Fruit fly (Drosophila melanogaster) whole organism, embryonic: ENCODE data around the gene CAHbeta.
A peak's percentile ranks its signal among the peaks of the same experiment; 100 is the strongest.

ENCODE experiments used
- Adf1 ChIP-seq: fragments of 200-800 bp; sonication (Bioruptor generic); IDR thresholded peaks from 2 replicates; pipeline ENCODE4 v1.3.6; 2022; ENCODE audit warnings: missing biosample characterization, missing genetic modification characterization
- CG10654 ChIP-seq: fragments of 200-800 bp; sonication (Bioruptor generic); optimal IDR thresholded peaks from 2 replicates; lab custom pipeline; 2016; ENCODE audit warnings: missing biosample characterization, missing genetic modification characterization
- CG12391 ChIP-seq: fragments of 200-800 bp; sonication (Bioruptor generic); optimal IDR thresholded peaks from 3 replicates; lab custom pipeline; 2018; ENCODE audit warnings: missing biosample characterization, mild to moderate bottlenecking, missing genetic modification characterization, moderate library complexity
- CG13894 ChIP-seq: fragments of 200-800 bp; sonication (Bioruptor generic); optimal IDR thresholded peaks from 3 replicates; lab custom pipeline; 2018; ENCODE audit warnings: missing biosample characterization, mild to moderate bottlenecking, missing genetic modification characterization, moderate library complexity
- CG1647 ChIP-seq: fragments of 200-800 bp; sonication (Bioruptor generic); optimal IDR thresholded peaks from 3 replicates; lab custom pipeline; 2016; ENCODE audit warnings: missing biosample characterization, missing genetic modification characterization
- CG16863 ChIP-seq: fragments of 200-800 bp; sonication (Bioruptor generic); optimal IDR thresholded peaks from 3 replicates; lab custom pipeline; 2016; ENCODE audit warnings: missing biosample characterization, missing genetic modification characterization
- CG17361 ChIP-seq: fragments of 200-800 bp; sonication (Bioruptor generic); IDR thresholded peaks from 3 replicates; pipeline ENCODE4 v1.3.6; 2022; ENCODE audit warnings: missing biosample characterization, missing genetic modification characterization
- CG1792 ChIP-seq: fragments of 200-800 bp; sonication (Bioruptor generic); optimal IDR thresholded peaks from 2 replicates; lab custom pipeline; 2016; ENCODE audit warnings: missing biosample characterization, missing genetic modification characterization
- CG18011 ChIP-seq: fragments of 200-800 bp; sonication (Bioruptor generic); optimal IDR thresholded peaks from 2 replicates; lab custom pipeline; 2017; ENCODE audit warnings: missing biosample characterization, missing genetic modification characterization, mild to moderate bottlenecking, moderate library complexity, missing genotype
- CG18764 ChIP-seq: fragments of 200-800 bp; sonication (Bioruptor generic); optimal IDR thresholded peaks from 3 replicates; lab custom pipeline; 2016; ENCODE audit warnings: missing biosample characterization, missing genetic modification characterization
- CG2120 ChIP-seq: fragments of 200-800 bp; sonication (Bioruptor generic); optimal IDR thresholded peaks from 3 replicates; lab custom pipeline; 2016; ENCODE audit warnings: missing biosample characterization, missing genetic modification characterization
- CG30020 ChIP-seq: fragments of 200-800 bp; optimal IDR thresholded peaks from 2 replicates; lab custom pipeline; 2019; ENCODE audit warnings: missing biosample characterization, mild to moderate bottlenecking, missing genetic modification characterization, moderate library complexity
- CG32532 ChIP-seq: fragments of 200-800 bp; sonication (Bioruptor generic); IDR thresholded peaks from 2 replicates; pipeline ENCODE4 v1.3.6; 2022; ENCODE audit warnings: missing biosample characterization, missing genetic modification characterization
- CG3995 ChIP-seq: fragments of 200-800 bp; sonication (Bioruptor generic); optimal IDR thresholded peaks from 3 replicates; lab custom pipeline; 2016; ENCODE audit warnings: missing biosample characterization, missing genetic modification characterization
- CG4328 ChIP-seq: fragments of 200-800 bp; sonication (Bioruptor generic); optimal IDR thresholded peaks from 3 replicates; lab custom pipeline; 2017; ENCODE audit warnings: missing biosample characterization, missing genetic modification reagents, missing genetic modification characterization
- CG6854 ChIP-seq: fragments of 200-800 bp; sonication (Bioruptor generic); optimal IDR thresholded peaks from 3 replicates; lab custom pipeline; 2017; ENCODE audit warnings: missing biosample characterization, mild to moderate bottlenecking, missing genetic modification characterization
- CG7556 ChIP-seq: fragments of 200-800 bp; sonication (Bioruptor generic); optimal IDR thresholded peaks from 2 replicates; lab custom pipeline; 2017; ENCODE audit warnings: missing biosample characterization, mild to moderate bottlenecking, missing genetic modification characterization
- CG7786 ChIP-seq: fragments of 200-800 bp; sonication (Bioruptor generic); optimal IDR thresholded peaks from 2 replicates; lab custom pipeline; 2016; ENCODE audit warnings: missing biosample characterization, missing genetic modification characterization
- CG7839 ChIP-seq: fragments of 200-800 bp; sonication (Bioruptor generic); optimal IDR thresholded peaks from 3 replicates; lab custom pipeline; 2018; ENCODE audit warnings: missing biosample characterization, mild to moderate bottlenecking, missing genetic modification characterization, moderate library complexity
- CG8944 ChIP-seq: fragments of 200-800 bp; sonication (Bioruptor generic); optimal IDR thresholded peaks from 3 replicates; lab custom pipeline; 2016; ENCODE audit warnings: missing biosample characterization, missing genetic modification characterization
- CG9817 ChIP-seq: fragments of 200-800 bp; sonication (Bioruptor generic); optimal IDR thresholded peaks from 2 replicates; lab custom pipeline; 2018; ENCODE audit warnings: missing biosample characterization, mild to moderate bottlenecking, missing genetic modification characterization, moderate library complexity
- CTCF ChIP-seq: fragments of 200-800 bp; sonication (Bioruptor generic); optimal IDR thresholded peaks from 2 replicates; lab custom pipeline; 2017; ENCODE audit warnings: missing biosample characterization, mild to moderate bottlenecking, missing genetic modification characterization, moderate library complexity
- Dad ChIP-seq: fragments of 200-800 bp; sonication (Bioruptor generic); optimal IDR thresholded peaks from 3 replicates; lab custom pipeline; 2016; ENCODE audit warnings: missing biosample characterization, missing genetic modification characterization
- Ets97D ChIP-seq: fragments of 200-800 bp; sonication (Bioruptor generic); optimal IDR thresholded peaks from 3 replicates; lab custom pipeline; 2016; ENCODE audit warnings: missing biosample characterization, missing genetic modification characterization
- Fer1 ChIP-seq: fragments of 200-800 bp; sonication (Bioruptor generic); optimal IDR thresholded peaks from 2 replicates; lab custom pipeline; 2017; ENCODE audit warnings: missing biosample characterization, mild to moderate bottlenecking, missing genetic modification characterization
- Mad ChIP-seq: fragments of 200-800 bp; sonication (Bioruptor generic); optimal IDR thresholded peaks from 2 replicates; lab custom pipeline; 2016; ENCODE audit warnings: missing biosample characterization, missing genetic modification characterization
- Myb ChIP-seq: fragments of 200-800 bp; sonication (Bioruptor generic); optimal IDR thresholded peaks from 2 replicates; lab custom pipeline; 2016; ENCODE audit warnings: missing biosample characterization, missing genetic modification characterization
- Nf-YB ChIP-seq: fragments of 200-800 bp; sonication (Bioruptor generic); optimal IDR thresholded peaks from 3 replicates; lab custom pipeline; 2019; ENCODE audit warnings: missing biosample characterization, mild to moderate bottlenecking, missing genetic modification characterization, moderate library complexity
- NfI ChIP-seq: fragments of 200-800 bp; sonication (Bioruptor generic); optimal IDR thresholded peaks from 3 replicates; lab custom pipeline; 2018; ENCODE audit warnings: missing biosample characterization, mild to moderate bottlenecking, missing genetic modification characterization, moderate library complexity
- Poxn ChIP-seq: fragments of 200-800 bp; sonication (Bioruptor generic); IDR thresholded peaks from 2 replicates; pipeline ENCODE4 v1.3.6; 2022; ENCODE audit warnings: missing biosample characterization, missing genetic modification characterization
- Tbp ChIP-seq: fragments of >200 bp; optimal IDR thresholded peaks from 2 replicates; lab custom pipeline; 2018; ENCODE audit warnings: missing biosample characterization, missing genetic modification characterization
- YL-1 ChIP-seq: fragments of 200-800 bp; sonication (Bioruptor generic); optimal IDR thresholded peaks from 3 replicates; lab custom pipeline; 2017; ENCODE audit warnings: missing biosample characterization, mild to moderate bottlenecking, missing genetic modification characterization
- caup ChIP-seq: fragments of 200-800 bp; sonication (Bioruptor generic); optimal IDR thresholded peaks from 3 replicates; lab custom pipeline; 2017; ENCODE audit warnings: missing biosample characterization, mild to moderate bottlenecking, missing genetic modification characterization, moderate library complexity; ENCODE audit not compliant: severe bottlenecking
- ci ChIP-seq: fragments of 200-800 bp; sonication (Bioruptor generic); IDR thresholded peaks from 3 replicates; pipeline ENCODE4 v1.3.6; 2022; ENCODE audit warnings: missing biosample characterization, missing genetic modification characterization
- crc ChIP-seq: fragments of 200-800 bp; sonication (Bioruptor generic); optimal IDR thresholded peaks from 2 replicates; lab custom pipeline; 2016; ENCODE audit warnings: missing biosample characterization, missing genetic modification characterization
- crp ChIP-seq, 2 experiments: fragments of 200-800 bp; sonication (Bioruptor generic); optimal IDR thresholded peaks; 2 replicates in 1 of 2; 3 replicates in 1 of 2; lab custom pipeline; 2017; ENCODE audit warnings: missing biosample characterization in 2 of 2, missing genetic modification characterization in 2 of 2, mild to moderate bottlenecking in 1 of 2, moderate library complexity in 1 of 2
- dan ChIP-seq: fragments of 200-800 bp; sonication (Bioruptor generic); IDR thresholded peaks from 2 replicates; pipeline ENCODE4 v1.3.6; 2022; ENCODE audit warnings: missing biosample characterization, missing genetic modification characterization
- disco-r ChIP-seq: fragments of 200-800 bp; sonication (Bioruptor generic); optimal IDR thresholded peaks from 2 replicates; lab custom pipeline; 2016; ENCODE audit warnings: missing biosample characterization, missing genetic modification characterization
- dysf ChIP-seq: fragments of 200-800 bp; sonication (Bioruptor generic); IDR thresholded peaks from 3 replicates; pipeline ENCODE4 v1.3.6; 2022; ENCODE audit warnings: missing biosample characterization, missing genetic modification characterization
- fru ChIP-seq: fragments of >200 bp; optimal IDR thresholded peaks from 2 replicates; lab custom pipeline; 2017
- gce ChIP-seq: fragments of 200-800 bp; sonication (Bioruptor generic); IDR thresholded peaks from 3 replicates; pipeline ENCODE4 v1.3.6; 2022; ENCODE audit warnings: missing biosample characterization, missing genetic modification characterization
- her ChIP-seq: fragments of 200-800 bp; sonication (Bioruptor generic); optimal IDR thresholded peaks from 2 replicates; lab custom pipeline; 2016; ENCODE audit warnings: missing biosample characterization, missing genetic modification characterization
- mam ChIP-seq: fragments of 200-800 bp; sonication (Bioruptor generic); optimal IDR thresholded peaks from 3 replicates; lab custom pipeline; 2016; ENCODE audit warnings: missing biosample characterization, missing genetic modification characterization
- nmo ChIP-seq: fragments of 200-800 bp; sonication (Bioruptor generic); optimal IDR thresholded peaks from 2 replicates; lab custom pipeline; 2018; ENCODE audit warnings: missing biosample characterization, mild to moderate bottlenecking, missing genetic modification characterization, moderate library complexity
- org-1 ChIP-seq: fragments of 200-800 bp; sonication (Bioruptor generic); optimal IDR thresholded peaks from 2 replicates; lab custom pipeline; 2017; ENCODE audit warnings: missing biosample characterization, missing genetic modification characterization
- pb ChIP-seq: fragments of 200-800 bp; sonication (Bioruptor generic); optimal IDR thresholded peaks from 3 replicates; lab custom pipeline; 2016; ENCODE audit warnings: missing biosample characterization, missing genetic modification characterization
- peb ChIP-seq: fragments of 200-800 bp; sonication (Bioruptor generic); IDR thresholded peaks from 2 replicates; pipeline ENCODE4 v1.3.6; 2022; ENCODE audit warnings: missing biosample characterization, missing genetic modification characterization
- ranshi ChIP-seq: fragments of 200-800 bp; sonication (Bioruptor generic); IDR thresholded peaks from 2 replicates; pipeline ENCODE4 v1.3.6; 2022; ENCODE audit warnings: missing biosample characterization, missing genetic modification characterization
- row ChIP-seq: fragments of 200-800 bp; sonication (Bioruptor generic); IDR thresholded peaks from 3 replicates; pipeline ENCODE4 v1.3.6; 2022; ENCODE audit warnings: missing biosample characterization, missing genetic modification characterization
- sob ChIP-seq: fragments of 200-800 bp; sonication (Bioruptor generic); IDR thresholded peaks from 2 replicates; pipeline ENCODE4 v1.3.6; 2022; ENCODE audit warnings: missing biosample characterization, missing genetic modification characterization
- vvl ChIP-seq: fragments of 200-800 bp; sonication (Bioruptor generic); IDR thresholded peaks from 2 replicates; pipeline ENCODE4 v1.3.6; 2022; ENCODE audit warnings: missing biosample characterization, missing genetic modification characterization

The CAHbeta gene

DNA sequence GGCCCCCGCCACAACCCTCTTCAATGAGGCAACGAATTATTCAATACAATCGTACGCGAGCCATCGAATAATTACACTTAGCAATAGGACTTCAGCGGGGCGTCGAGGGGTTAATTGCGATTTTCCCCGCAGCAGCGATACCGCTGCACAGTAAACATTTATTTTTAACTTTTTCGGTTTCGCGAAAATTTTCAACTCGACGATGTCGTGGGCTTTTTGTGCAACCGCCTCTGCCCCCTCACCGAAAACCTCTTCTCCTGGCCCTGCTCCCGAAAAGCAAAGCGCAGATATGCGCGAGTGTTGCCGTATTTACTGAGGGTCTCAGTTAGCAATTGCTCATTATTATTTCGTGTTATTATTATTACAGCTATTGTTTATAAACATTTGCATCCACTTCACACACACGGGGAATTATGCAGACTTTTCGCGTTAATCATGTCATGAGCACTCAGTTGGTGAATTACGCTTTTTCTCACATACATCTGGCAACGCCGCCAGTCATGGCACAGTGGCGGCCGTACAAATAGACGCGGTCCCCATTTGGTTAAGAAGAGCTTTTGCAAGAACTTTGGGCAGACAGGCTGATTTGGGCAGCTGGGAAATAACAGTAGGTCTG, 33.2 kb downstream of the CAHbeta start (continued):
- TF ChIP-seq Tbp (GFP tag; lab: Kevin White, UChicago) (no peak), crc (GFP tag; lab: Kevin White, UChicago) (peak; percentile 34), Myb (GFP tag; lab: Kevin White, UChicago) (peak; percentile 55), ranshi (GFP tag; lab: Robert Waterston, UW) (peak; percentile 29; the same call in 1 of the 2 replicates), CG2120 (GFP tag; lab: Kevin White, UChicago) (peak; percentile 73), ci (peak; percentile 72), CG7839 (tag; lab: Kevin White, UChicago) (no peak), fru (lab: Kevin White, UChicago) (no peak), CG4328 (GFP tag; lab: Kevin White, UChicago) (peak; percentile 12), YL-1 (GFP tag; lab: Kevin White, UChicago) (peak; percentile 89), sob (GFP tag; lab: Robert Waterston, UW) (peak; percentile 31; the same call in 1 of the 2 replicates), CG17361 (GFP tag; lab: Robert Waterston, UW) (peak; percentile 26; the same call in 1 of the 3 replicates), CG7786 (GFP tag; lab: Kevin White, UChicago) (peak; percentile 65), dan (GFP tag; lab: Robert Waterston, UW) (no peak), caup (GFP tag; lab: Kevin White, UChicago) (peak; percentile 31), CG18011 (GFP tag; lab: Kevin White, UChicago) (peak; percentile 21), pb (peak; percentile 63), CG1792 (GFP tag; lab: Kevin White, UChicago) (peak; percentile 18), CG3995 (GFP tag; lab: Kevin White, UChicago) (peak; percentile 33), CG8944 (peak; percentile 47), nmo (GFP tag; lab: Kevin White, UChicago) (peak; percentile 45), mam (peak; percentile 61), gce (GFP tag; lab: Robert Waterston, UW) (no peak), CG16863 (GFP tag; lab: Kevin White, UChicago) (peak; percentile 38), crp (GFP tag; optimal IDR thresholded peaks at IDR 0.05; lab: Kevin White, UChicago) (peak in 1 of 2 experiments; percentile 46), Adf1 (peak; percentile 42; the same call in 1 of the 2 replicates), CG32532 (peak; percentile 34; the same call in 1 of the 2 replicates), Mad (GFP tag; lab: Kevin White, UChicago) (peak; percentile 66), row (GFP tag; lab: Robert Waterston, UW) (peak; percentile 56), her (peak; percentile 19), Ets97D (GFP tag; lab: Kevin White, UChicago) (peak; percentile 45), NfI (GFP tag; lab: Kevin White, UChicago) (peak; percentile 44), CG9817 (tag; lab: Kevin White, UChicago) (peak; percentile 28), CTCF (GFP tag; lab: Kevin White, UChicago) (peak; percentile 49), peb (GFP tag; lab: Robert Waterston, UW) (0 out of 2 replicates have a peak, but pooled peaks have one; percentile 6), CG30020 (tag; lab: Kevin White, UChicago) (peak; percentile 16), Dad (GFP tag; lab: Kevin White, UChicago) (peak; percentile 27), disco-r (GFP tag; lab: Kevin White, UChicago) (peak; percentile 45), CG10654 (GFP tag; lab: Kevin White, UChicago) (peak; percentile 10), CG1647 (peak; percentile 49), CG6854 (no peak), Nf-YB (GFP tag; lab: Kevin White, UChicago) (peak; percentile 28), dysf (GFP tag; lab: Robert Waterston, UW) (peak; percentile 49; the same call in 1 of the 3 replicates), CG18764 (no peak), vvl (GFP tag; lab: Robert Waterston, UW) (peak; percentile 48; the same call in 1 of the 2 replicates), CG12391 (peak; percentile 42), org-1 (GFP tag; lab: Kevin White, UChicago) (no peak), CG7556 (GFP tag; lab: Kevin White, UChicago) (peak; percentile 66), Poxn (no peak), CG13894 (tag; lab: Kevin White, UChicago) (no peak), Fer1 (GFP tag; lab: Kevin White, UChicago) (peak; percentile 81)
